Worm (Caenorhabditis elegans) whole organism, L2 larva: Measurements from ENCODE around the gene srlf-4.

ENCODE experiments used
- ceh-82 ChIP-seq: fragments of 150-350 bp; optimal IDR thresholded peaks from 2 replicates; lab custom pipeline; 2014; ENCODE audit warnings: missing biosample characterization, missing genetic modification characterization
- egl-27 ChIP-seq: sonication (generic microtip); optimal IDR thresholded peaks from 3 replicates; lab custom pipeline; 2017; ENCODE audit warnings: missing biosample characterization, missing genetic modification reagents, missing genetic modification characterization
- lin-13 ChIP-seq: fragments of 150-350 bp; optimal IDR thresholded peaks from 2 replicates; lab custom pipeline; 2014; ENCODE audit warnings: missing biosample characterization, missing genetic modification reagents, missing genetic modification characterization
- nhr-12 ChIP-seq: fragments of 150-350 bp; optimal IDR thresholded peaks from 2 replicates; lab custom pipeline; 2014; ENCODE audit warnings: missing biosample characterization, missing genetic modification characterization
- ztf-4 ChIP-seq: fragments of 150-350 bp; optimal IDR thresholded peaks from 2 replicates; lab custom pipeline; 2014; ENCODE audit warnings: missing biosample characterization, missing genetic modification characterization

DNA sequence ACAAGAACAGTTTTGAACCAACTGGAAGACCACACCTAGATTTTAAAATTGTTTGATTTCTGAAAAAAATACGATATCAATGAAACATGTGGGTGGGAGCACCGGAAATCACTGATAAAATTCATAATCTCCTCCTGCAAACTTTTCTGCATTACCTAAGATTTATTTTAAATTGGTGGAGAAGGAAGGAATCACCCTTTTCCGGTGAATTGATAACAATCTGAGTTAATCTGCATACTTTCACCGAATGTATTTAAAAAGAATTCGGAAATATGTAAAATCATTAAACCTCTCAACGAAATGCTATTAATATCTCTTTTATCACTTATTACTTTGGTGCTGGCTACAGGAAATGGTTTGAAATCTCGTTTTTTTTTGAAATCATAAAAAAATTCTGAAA lies 18.4 kb upstream of the srlf-4 start, which contains the start of gene dct-19:
- TF ChIP-seq lin-13 (GFP tag; lab: Kevin White, UChicago): no peak
- no peak for TF ChIP-seq egl-27 (tag; lab: Kevin White, UChicago)
- TF ChIP-seq nhr-12: no peak
- TF ChIP-seq ztf-4 (tag; lab: Kevin White, UChicago): no peak
- no peak for TF ChIP-seq ceh-82 (tag; lab: Kevin White, UChicago)
